Fruit fly (Drosophila melanogaster) whole organism: ENCODE data around the gene CG11811.

Experiments
- CG8478 ChIP-seq: fragments of >200 bp; optimal IDR thresholded peaks from 2 replicates; lab custom pipeline; 2018; ENCODE audit warnings: inconsistent platforms
- Dll ChIP-seq: fragments of >200 bp; optimal IDR thresholded peaks from 2 replicates; lab custom pipeline; 2017
- EcR ChIP-seq, 2 experiments: fragments of >200 bp; optimal IDR thresholded peaks; 2 replicates each; lab custom pipeline; 2017; ENCODE audit warnings: missing biosample characterization in 2 of 2, missing genetic modification characterization in 2 of 2, missing genetic modification reagents in 2 of 2
- pan ChIP-seq: fragments of >200 bp; optimal IDR thresholded peaks from 2 replicates; lab custom pipeline; 2017
- psq ChIP-seq: fragments of >200 bp; optimal IDR thresholded peaks from 2 replicates; lab custom pipeline; 2017
- usp ChIP-seq: fragments of >200 bp; optimal IDR thresholded peaks from 2 replicates; lab custom pipeline; 2017; ENCODE audit warnings: missing biosample characterization, missing genetic modification characterization, mixed read lengths

The CG11811 gene

dm6 chr3L:10674145-10674547, 16.7 kb upstream of the CG11811 start:
- no peak for TF ChIP-seq pan
- no peak for TF ChIP-seq Dll (lab: Kevin White, UChicago)
- no peak for TF ChIP-seq usp (GFP tag; lab: Kevin White, UChicago)

DNA sequence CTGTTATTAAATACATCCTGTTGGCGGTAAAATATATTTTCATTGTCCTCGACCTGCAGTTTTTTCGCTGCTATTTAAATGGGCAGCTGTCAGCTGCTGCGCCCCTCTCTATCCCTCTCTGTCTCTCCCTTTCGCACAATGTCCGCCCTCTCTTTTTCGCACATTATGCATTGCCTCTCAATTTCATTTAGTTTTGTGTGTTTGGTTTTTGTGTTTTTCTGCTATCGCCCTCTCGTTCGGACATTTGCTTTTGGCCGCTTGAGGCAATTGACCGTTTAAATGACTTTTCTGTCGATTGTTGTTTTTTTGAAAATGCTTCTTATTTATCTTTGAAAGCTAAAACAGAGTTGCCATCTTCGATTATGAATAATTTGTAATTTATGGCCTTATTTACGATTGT, 15.9 kb upstream of the CG11811 start:
- no peak for TF ChIP-seq pan
- TF ChIP-seq Dll (lab: Kevin White, UChicago): no peak
- TF ChIP-seq EcR (GFP tag; optimal IDR thresholded peaks at IDR 0.05; lab: Kevin White, UChicago): no peak
- no peak for TF ChIP-seq CG8478
- TF ChIP-seq usp (GFP tag; lab: Kevin White, UChicago): no peak
- TF ChIP-seq psq (lab: Kevin White, UChicago): no peak

- TF ChIP-seq pan (no peak), usp (GFP tag; lab: Kevin White, UChicago) (no peak), EcR (GFP tag; optimal IDR thresholded peaks at IDR 0.05; lab: Kevin White, UChicago) (no peak), Dll (lab: Kevin White, UChicago) (no peak), psq (lab: Kevin White, UChicago) (no peak), CG8478 (no peak)
Observed at dm6 chr3L:10675635-10676393, 15.0 kb upstream of the CG11811 start.

DNA sequence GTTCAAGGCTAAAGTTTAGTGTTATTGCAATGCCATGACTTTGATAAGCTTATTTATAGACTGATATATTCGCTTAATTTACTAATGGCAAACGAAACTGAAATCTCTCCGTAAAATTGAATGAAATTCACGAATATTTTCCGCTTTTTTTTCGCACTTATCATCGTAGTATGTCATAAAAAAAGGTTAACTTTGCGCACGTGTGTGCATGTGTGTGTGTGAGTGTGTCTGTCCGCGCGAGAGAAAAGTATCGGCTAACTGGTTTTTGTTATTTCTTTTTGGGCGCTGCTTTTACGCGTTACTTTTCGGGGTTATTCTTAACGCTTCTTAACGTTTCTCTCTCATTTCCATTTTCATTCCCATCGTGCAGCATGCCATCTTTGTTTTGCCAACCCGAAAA, 13.0 kb upstream of the CG11811 start:
- TF ChIP-seq EcR (GFP tag; optimal IDR thresholded peaks at IDR 0.05; lab: Kevin White, UChicago) (no peak), psq (lab: Kevin White, UChicago) (no peak), pan (no peak), Dll (lab: Kevin White, UChicago) (no peak), usp (GFP tag; lab: Kevin White, UChicago) (no peak), CG8478 (no peak)

DNA sequence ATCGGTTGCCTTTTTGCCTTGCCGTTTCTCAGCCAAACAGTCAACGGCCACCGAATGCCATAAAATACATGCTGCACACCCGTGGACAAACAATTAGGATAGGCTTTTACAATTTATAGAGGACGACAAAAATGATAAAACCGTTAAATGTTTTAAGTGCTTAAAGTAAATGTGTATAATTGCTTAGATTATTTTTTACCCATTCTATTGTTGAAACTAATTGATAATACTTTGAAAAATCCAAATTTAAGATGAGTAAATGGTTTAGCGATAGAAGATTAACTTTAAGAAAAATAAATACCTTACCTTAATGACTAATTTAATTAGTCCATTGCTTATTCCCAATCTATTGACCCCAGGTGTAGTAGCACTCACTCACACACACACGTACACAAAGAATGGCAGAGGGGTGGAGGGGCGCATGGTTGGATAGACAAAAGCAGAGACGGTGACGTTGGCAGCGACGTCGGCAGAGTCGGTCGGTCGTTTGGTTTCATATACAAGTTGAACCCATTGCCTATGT, 12.2 kb upstream of the CG11811 start:
- TF ChIP-seq Dll (lab: Kevin White, UChicago) (no peak), CG8478 (no peak), pan (no peak), psq (lab: Kevin White, UChicago) (no peak), EcR (GFP tag; optimal IDR thresholded peaks at IDR 0.05; lab: Kevin White, UChicago) (no peak), usp (GFP tag; lab: Kevin White, UChicago) (no peak)

- TF ChIP-seq psq (lab: Kevin White, UChicago): no peak
Observed at dm6 chr3L:10679711-10680154, 11.1 kb upstream of the CG11811 start.

dm6 chr3L:10680177-10680576, 10.6 kb upstream of the CG11811 start:
- no peak for TF ChIP-seq psq (lab: Kevin White, UChicago)
- TF ChIP-seq usp (GFP tag; lab: Kevin White, UChicago): no peak
- no peak for TF ChIP-seq Dll (lab: Kevin White, UChicago)
- no peak for TF ChIP-seq pan
- no peak for TF ChIP-seq CG8478
- TF ChIP-seq EcR (GFP tag; optimal IDR thresholded peaks at IDR 0.05; lab: Kevin White, UChicago): no peak

DNA sequence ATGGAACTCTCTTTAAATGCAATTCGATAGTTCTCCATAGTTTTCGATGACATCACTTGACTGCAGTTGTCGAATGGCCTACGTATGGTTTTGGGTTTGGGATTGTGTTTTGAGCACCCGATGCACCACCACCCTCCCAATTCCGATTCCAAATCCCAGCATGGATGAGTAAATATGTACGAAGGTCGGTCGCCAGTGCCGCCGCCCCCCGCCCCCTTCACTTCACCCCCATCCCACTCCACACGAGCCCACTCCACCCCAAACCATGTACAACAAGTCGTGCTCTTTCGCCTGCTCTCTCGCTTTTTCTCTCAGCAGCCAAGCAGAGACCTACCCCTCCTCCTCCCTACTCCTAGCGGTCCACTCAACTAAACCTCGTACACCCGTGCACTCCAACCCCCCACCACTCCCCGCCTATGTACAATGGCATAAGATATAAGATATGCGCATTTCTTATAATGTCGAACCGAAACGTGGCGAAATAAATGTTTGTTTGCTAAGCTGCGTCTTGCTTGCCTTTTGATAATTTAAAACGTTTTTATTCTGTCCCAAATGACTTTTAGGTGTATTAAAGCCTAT, 10.0 kb upstream of the CG11811 start:
- TF ChIP-seq CG8478: no peak
- no peak for TF ChIP-seq psq (lab: Kevin White, UChicago)
- no peak for TF ChIP-seq usp (GFP tag; lab: Kevin White, UChicago)
- no peak for TF ChIP-seq pan
- TF ChIP-seq Dll (lab: Kevin White, UChicago): no peak
- no peak for TF ChIP-seq EcR (GFP tag; optimal IDR thresholded peaks at IDR 0.05; lab: Kevin White, UChicago)

DNA sequence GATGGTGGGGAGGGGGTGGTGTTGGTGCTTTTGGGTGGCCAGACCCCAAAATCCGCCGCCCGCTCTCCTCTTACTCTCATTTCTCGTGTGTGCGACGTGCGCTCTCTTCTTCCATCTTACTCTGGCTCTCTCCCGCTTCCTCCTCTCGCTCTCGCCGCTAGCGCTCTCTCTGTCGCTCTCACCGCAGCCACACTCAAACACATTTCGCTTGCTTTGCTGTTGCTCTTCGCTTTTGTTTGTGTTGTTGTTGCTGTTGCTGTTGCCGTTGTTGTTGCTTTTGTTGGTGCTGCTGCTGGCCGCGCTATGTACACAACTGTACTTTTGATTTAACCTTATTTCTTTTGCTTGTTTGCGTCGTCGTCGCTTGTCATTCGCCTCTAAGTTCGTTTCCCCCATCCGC, 9.0 kb upstream of the CG11811 start:
- TF ChIP-seq Dll (lab: Kevin White, UChicago): peak; percentile 99
- TF ChIP-seq pan: no peak
- TF ChIP-seq EcR (GFP tag; optimal IDR thresholded peaks at IDR 0.05; lab: Kevin White, UChicago): no peak
- no peak for TF ChIP-seq usp (GFP tag; lab: Kevin White, UChicago)
- TF ChIP-seq CG8478: peak; percentile 17

- no peak for TF ChIP-seq EcR (GFP tag; optimal IDR thresholded peaks at IDR 0.05; lab: Kevin White, UChicago)
- TF ChIP-seq CG8478: no peak
- no peak for TF ChIP-seq psq (lab: Kevin White, UChicago)
- TF ChIP-seq usp (GFP tag; lab: Kevin White, UChicago): no peak
- no peak for TF ChIP-seq Dll (lab: Kevin White, UChicago)
- no peak for TF ChIP-seq pan
Observed at dm6 chr3L:10682725-10683367, 8.0 kb upstream of the CG11811 start.

- TF ChIP-seq pan (no peak), Dll (lab: Kevin White, UChicago) (no peak), CG8478 (no peak), EcR (GFP tag; optimal IDR thresholded peaks at IDR 0.05; lab: Kevin White, UChicago) (no peak), psq (lab: Kevin White, UChicago) (no peak), usp (GFP tag; lab: Kevin White, UChicago) (no peak)
Observed at dm6 chr3L:10683899-10684340, 6.9 kb upstream of the CG11811 start.

- no peak for TF ChIP-seq CG8478
- no peak for TF ChIP-seq psq (lab: Kevin White, UChicago)
- no peak for TF ChIP-seq pan
Observed at dm6 chr3L:10684492-10684891, 6.3 kb upstream of the CG11811 start.
